Worm (Caenorhabditis elegans) whole organism, L1 larva: Measurements from ENCODE around the gene F27C8.2.
A peak's percentile ranks its signal among the peaks of the same experiment; 100 is the strongest.

ENCODE experiments used
- C16A3.4 ChIP-seq: fragments of 150-350 bp; optimal IDR thresholded peaks from 2 replicates; lab custom pipeline; 2014; ENCODE audit warnings: missing biosample characterization, missing genetic modification characterization
- aly-2 ChIP-seq: fragments of 150-350 bp; optimal IDR thresholded peaks from 2 replicates; lab custom pipeline; 2014; ENCODE audit warnings: missing biosample characterization, missing genetic modification characterization
- blmp-1 ChIP-seq: fragments of 150-350 bp; optimal IDR thresholded peaks from 2 replicates; lab custom pipeline; 2014; ENCODE audit warnings: missing biosample characterization, missing genetic modification characterization
- ceh-8 ChIP-seq: fragments of 200-800 bp; sonication (Bioruptor generic); optimal IDR thresholded peaks from 2 replicates; lab custom pipeline; 2018; ENCODE audit warnings: mild to moderate bottlenecking, missing genetic modification characterization, moderate library complexity, missing compliant biosample characterization
- ceh-82 ChIP-seq, 3 experiments: fragments of 150-350 bp in 1 of 3; sonication (generic microtip) in 2 of 3; optimal IDR thresholded peaks; 2 replicates each; lab custom pipeline; 2014 to 2017; ENCODE audit warnings: missing biosample characterization in 3 of 3, missing genetic modification characterization in 3 of 3
- dsc-1 ChIP-seq: sonication (generic microtip); optimal IDR thresholded peaks from 2 replicates; lab custom pipeline; 2016; ENCODE audit warnings: mild to moderate bottlenecking, missing genetic modification characterization, missing compliant biosample characterization
- efl-1 ChIP-seq, 4 experiments: fragments of 150-350 bp; optimal IDR thresholded peaks in 3 of 4; peaks in 1 of 4; 1 replicate in 1 of 4; 2 replicates in 3 of 4; lab custom pipeline; 2014; ENCODE audit warnings: missing biosample characterization in 2 of 4, missing genetic modification characterization in 2 of 4, missing genetic modification reagents in 2 of 4
- egl-27 ChIP-seq, 2 experiments: fragments of 150-350 bp in 1 of 2; sonication (generic microtip); optimal IDR thresholded peaks; 3 replicates each; lab custom pipeline; 2017 to 2018; ENCODE audit warnings: missing biosample characterization in 2 of 2, missing genetic modification characterization in 2 of 2, missing genetic modification reagents in 2 of 2
- elt-3 ChIP-seq, 6 experiments: fragments of 150-350 bp in 1 of 6; sonication (generic microtip); optimal IDR thresholded peaks; 2 replicates each; lab custom pipeline; 2017 to 2018; ENCODE audit warnings: missing biosample characterization in 6 of 6, missing genetic modification characterization in 6 of 6, inconsistent platforms in 1 of 6
- fkh-10 ChIP-seq: sonication (generic microtip); optimal IDR thresholded peaks from 2 replicates; lab custom pipeline; 2017; ENCODE audit warnings: missing biosample characterization, missing genetic modification reagents, missing genetic modification characterization
- fkh-4 ChIP-seq: sonication (generic microtip); optimal IDR thresholded peaks from 2 replicates; lab custom pipeline; 2016; ENCODE audit warnings: missing compliant biosample characterization, missing genetic modification characterization, borderline replicate concordance
- fkh-8 ChIP-seq: sonication (generic microtip); optimal IDR thresholded peaks from 2 replicates; lab custom pipeline; 2016; ENCODE audit warnings: mild to moderate bottlenecking, missing genetic modification characterization, missing compliant biosample characterization
- grh-1 ChIP-seq: fragments of 200-800 bp; sonication (Bioruptor generic); IDR thresholded peaks from 2 replicates; pipeline ENCODE4 v1.3.6; 2022; ENCODE audit warnings: missing genetic modification reagents, missing genetic modification characterization, missing compliant biosample characterization
- hlh-17 ChIP-seq: fragments of 200-800 bp; sonication (Bioruptor generic); optimal IDR thresholded peaks from 2 replicates; lab custom pipeline; 2018; ENCODE audit warnings: missing genetic modification characterization, mild to moderate bottlenecking, missing compliant biosample characterization, moderate library complexity, borderline replicate concordance
- hpl-2 ChIP-seq: fragments of 150-350 bp; optimal IDR thresholded peaks from 2 replicates; lab custom pipeline; 2014; ENCODE audit warnings: missing biosample characterization, missing genetic modification reagents, missing genetic modification characterization
- jun-1 ChIP-seq: fragments of 150-350 bp; optimal IDR thresholded peaks from 2 replicates; lab custom pipeline; 2014; ENCODE audit warnings: missing biosample characterization, missing genetic modification reagents, missing genetic modification characterization
- lin-14 ChIP-seq: fragments of 200-800 bp; sonication (Bioruptor generic); optimal IDR thresholded peaks from 2 replicates; lab custom pipeline; 2018; ENCODE audit warnings: mild to moderate bottlenecking, missing genetic modification characterization, moderate library complexity, missing compliant biosample characterization
- lin-35 ChIP-seq, 2 experiments: fragments of 150-350 bp; optimal IDR thresholded peaks; 2 replicates each; lab custom pipeline; 2014; ENCODE audit warnings: missing biosample characterization in 2 of 2, missing genetic modification characterization in 2 of 2, missing genetic modification reagents in 2 of 2
- lir-3 ChIP-seq: sonication (generic microtip); optimal IDR thresholded peaks from 2 replicates; lab custom pipeline; 2016; ENCODE audit warnings: mild to moderate bottlenecking, missing genetic modification characterization, moderate library complexity, missing compliant biosample characterization; ENCODE audit not compliant: poor library complexity
- lsy-2 ChIP-seq, 2 experiments: fragments of 150-350 bp; optimal IDR thresholded peaks; 2 replicates each; lab custom pipeline; 2014; ENCODE audit warnings: missing biosample characterization in 2 of 2, missing genetic modification characterization in 2 of 2
- mdl-1 ChIP-seq, 2 experiments: fragments of 150-350 bp; optimal IDR thresholded peaks; 2 replicates each; lab custom pipeline; 2014 to 2017; ENCODE audit warnings: missing biosample characterization in 2 of 2, missing genetic modification characterization in 2 of 2, inconsistent platforms in 1 of 2
- mep-1 ChIP-seq: fragments of 150-350 bp; optimal IDR thresholded peaks from 2 replicates; lab custom pipeline; 2014; ENCODE audit warnings: missing biosample characterization, missing genetic modification characterization
- nhr-20 ChIP-seq: sonication (generic microtip); optimal IDR thresholded peaks from 2 replicates; lab custom pipeline; 2016; ENCODE audit warnings: mild to moderate bottlenecking, missing genetic modification characterization, missing compliant biosample characterization
- nhr-28 ChIP-seq: fragments of 150-350 bp; optimal IDR thresholded peaks from 2 replicates; lab custom pipeline; 2014; ENCODE audit warnings: missing biosample characterization, missing genetic modification characterization
- nhr-47 ChIP-seq: sonication (generic microtip); optimal IDR thresholded peaks from 2 replicates; lab custom pipeline; 2016; ENCODE audit warnings: mild to moderate bottlenecking, missing genetic modification characterization, moderate library complexity, missing compliant biosample characterization
- nhr-71 ChIP-seq: sonication (generic microtip); optimal IDR thresholded peaks from 2 replicates; lab custom pipeline; 2016; ENCODE audit warnings: mild to moderate bottlenecking, missing genetic modification characterization, moderate library complexity, missing compliant biosample characterization
- nhr-84 ChIP-seq: sonication (generic microtip); optimal IDR thresholded peaks from 2 replicates; lab custom pipeline; 2017; ENCODE audit warnings: missing biosample characterization, missing genetic modification characterization
- nhr-85 ChIP-seq: sonication (generic microtip); peaks from one replicate; lab custom pipeline; 2016; ENCODE audit warnings: missing genetic modification characterization, inconsistent platforms, missing compliant biosample characterization
- pax-3 ChIP-seq: fragments of 200-800 bp; sonication (Bioruptor generic); optimal IDR thresholded peaks from 2 replicates; lab custom pipeline; 2018; ENCODE audit warnings: mild to moderate bottlenecking, missing genetic modification characterization, moderate library complexity, missing compliant biosample characterization
- pqm-1 ChIP-seq: sonication (generic microtip); optimal IDR thresholded peaks from 3 replicates; lab custom pipeline; 2017; ENCODE audit warnings: missing biosample characterization, missing genetic modification characterization
- rnt-1 ChIP-seq: sonication (generic microtip); optimal IDR thresholded peaks from 2 replicates; lab custom pipeline; 2016; ENCODE audit warnings: mild to moderate bottlenecking, missing genetic modification characterization, moderate library complexity, missing compliant biosample characterization
- skn-1 ChIP-seq: fragments of 150-350 bp; optimal IDR thresholded peaks from 2 replicates; lab custom pipeline; 2014; ENCODE audit warnings: missing biosample characterization, missing genetic modification characterization
- snu-23 ChIP-seq: sonication (generic microtip); optimal IDR thresholded peaks from 2 replicates; lab custom pipeline; 2016; ENCODE audit warnings: missing genetic modification characterization, missing compliant biosample characterization
- sox-4 ChIP-seq: sonication (generic microtip); optimal IDR thresholded peaks from 2 replicates; lab custom pipeline; 2016; ENCODE audit warnings: missing genetic modification characterization, missing compliant biosample characterization
- sptf-1 ChIP-seq: fragments of 150-350 bp; optimal IDR thresholded peaks from 2 replicates; lab custom pipeline; 2014; ENCODE audit warnings: missing biosample characterization, missing genetic modification characterization
- swsn-7 ChIP-seq: sonication (generic microtip); optimal IDR thresholded peaks from 2 replicates; lab custom pipeline; 2016; ENCODE audit warnings: missing genetic modification characterization, missing compliant biosample characterization
- tbx-2 ChIP-seq: sonication (generic microtip); optimal IDR thresholded peaks from 2 replicates; lab custom pipeline; 2016; ENCODE audit warnings: missing genetic modification characterization, missing compliant biosample characterization
- tlp-1 ChIP-seq: fragments of 150-350 bp; optimal IDR thresholded peaks from 2 replicates; lab custom pipeline; 2014; ENCODE audit warnings: missing biosample characterization, missing genetic modification characterization
- unc-98 ChIP-seq: fragments of 200-800 bp; sonication (Bioruptor generic); IDR thresholded peaks from 2 replicates; pipeline ENCODE4 v1.3.6; 2022; ENCODE audit warnings: missing genetic modification characterization, missing compliant biosample characterization

Gene F27C8.2

ce11 chrIV:9632966-9633494 lies 36.9 kb downstream of the F27C8.2 start:
- peak in 1 of 2 experiments; percentile 17 for TF ChIP-seq mdl-1 (tag; optimal IDR thresholded peaks at IDR 0.05; lab: Kevin White, UChicago)
- no peak for TF ChIP-seq C16A3.4 (tag; lab: Kevin White, UChicago)
- no peak for TF ChIP-seq sox-4
- TF ChIP-seq egl-27 (tag; optimal IDR thresholded peaks at IDR 0.05; lab: Kevin White, UChicago): no peak
- TF ChIP-seq aly-2 (tag; lab: Kevin White, UChicago): no peak
- TF ChIP-seq mep-1 (tag; lab: Kevin White, UChicago): no peak
- peak; percentile 86 for TF ChIP-seq nhr-85 (tag; lab: Kevin White, UChicago)
- TF ChIP-seq elt-3 (tag; optimal IDR thresholded peaks at IDR 0.05; lab: Kevin White, UChicago): peak in 4 of 6 experiments; percentile 53 to 63 (median 56)
- no peak for TF ChIP-seq skn-1 (tag; lab: Kevin White, UChicago)
- TF ChIP-seq nhr-71 (tag; lab: Kevin White, UChicago): peak; percentile 45
- peak; percentile 43 for TF ChIP-seq lin-14
- peak in 1 of 2 experiments; percentile 9 for TF ChIP-seq lin-35 (GFP tag; optimal IDR thresholded peaks at IDR 0.05; lab: Kevin White, UChicago)
- TF ChIP-seq blmp-1: peak; percentile 46

ce11 chrIV:9633889-9634288 lies 37.7 kb downstream of the F27C8.2 start:
- TF ChIP-seq nhr-85 (tag; lab: Kevin White, UChicago): peak; percentile 73
- no peak for TF ChIP-seq lin-35 (GFP tag; optimal IDR thresholded peaks at IDR 0.05; lab: Kevin White, UChicago)
- peak; percentile 62 for TF ChIP-seq blmp-1

ce11 chrIV:9634848-9635247 lies 38.7 kb downstream of the F27C8.2 start, which contains the start of gene mca-1:
mca-1 (minus strand) TSS chrIV:9634948.
- no peak for TF ChIP-seq pax-3 (tag; lab: Kevin White, UChicago)

- TF ChIP-seq elt-3 (tag; optimal IDR thresholded peaks at IDR 0.05; lab: Kevin White, UChicago) (no peak), dsc-1 (tag; lab: Kevin White, UChicago) (peak; percentile 17), fkh-8 (tag; lab: Kevin White, UChicago) (peak; percentile 67), nhr-47 (tag; lab: Kevin White, UChicago) (peak; percentile 6)
These were observed 45.8 kb downstream of the F27C8.2 start, which contains the start of gene del-2 for ce11 chrIV:9641925-9642324. del-2 (minus strand) TSS chrIV:9642025.

- no peak for TF ChIP-seq pqm-1 (tag; lab: Kevin White, UChicago)
- TF ChIP-seq sptf-1 (tag; lab: Kevin White, UChicago): no peak
- no peak for TF ChIP-seq fkh-10 (GFP tag; lab: Kevin White, UChicago)
- no peak for TF ChIP-seq nhr-28
- TF ChIP-seq nhr-84 (tag; lab: Kevin White, UChicago): no peak
- no peak for TF ChIP-seq fkh-4 (tag; lab: Kevin White, UChicago)
- no peak for TF ChIP-seq hlh-17 (GFP tag; lab: Kevin White, UChicago)
- TF ChIP-seq nhr-85 (tag; lab: Kevin White, UChicago): no peak
- no peak for TF ChIP-seq lin-35 (GFP tag; optimal IDR thresholded peaks at IDR 0.05; lab: Kevin White, UChicago)
- no peak for TF ChIP-seq hpl-2 (GFP tag; lab: Kevin White, UChicago)
- TF ChIP-seq egl-27 (tag; optimal IDR thresholded peaks at IDR 0.05; lab: Kevin White, UChicago): no peak
- TF ChIP-seq nhr-71 (tag; lab: Kevin White, UChicago): no peak
- no peak for TF ChIP-seq unc-98 (GFP tag; lab: Robert Waterston, UW)
- no peak for TF ChIP-seq C16A3.4 (tag; lab: Kevin White, UChicago)
These were observed 47.0 kb downstream of the F27C8.2 start, which contains the start of gene degl-2 for ce11 chrIV:9643188-9643587. degl-2 (plus strand) TSS chrIV:9643488.

ce11 chrIV:9647789-9648361 lies 51.7 kb downstream of the F27C8.2 start, which contains the start of gene amph-1:
amph-1 (minus strand) TSS chrIV:9647873.
- TF ChIP-seq jun-1 (tag; lab: Kevin White, UChicago) (peak; percentile 2), nhr-20 (tag; lab: Kevin White, UChicago) (peak; percentile 35), grh-1 (no peak), ceh-8 (GFP tag; lab: Kevin White, UChicago) (no peak), lir-3 (tag; lab: Kevin White, UChicago) (peak; percentile 2), blmp-1 (peak; percentile 75), fkh-8 (tag; lab: Kevin White, UChicago) (no peak), swsn-7 (tag; lab: Kevin White, UChicago) (peak; percentile 19), mep-1 (tag; lab: Kevin White, UChicago) (peak; percentile 65), rnt-1 (peak; percentile 45), ceh-82 (tag; optimal IDR thresholded peaks at IDR 0.05; lab: Kevin White, UChicago) (peak in 1 of 3 experiments; percentile 1), tbx-2 (tag; lab: Kevin White, UChicago) (peak; percentile 15), snu-23 (GFP tag; lab: Kevin White, UChicago) (peak; percentile 58), efl-1 (optimal IDR thresholded peaks at IDR 0.05; lab: Kevin White, UChicago) (peak; percentile 47 to 62), efl-1 (GFP tag; optimal IDR thresholded peaks at IDR 0.05 in 1 of 2; lab: Kevin White, UChicago) (no peak), lsy-2 (tag; optimal IDR thresholded peaks at IDR 0.05; lab: Kevin White, UChicago) (peak; percentile 20 to 60), nhr-85 (tag; lab: Kevin White, UChicago) (peak; percentile 57), pax-3 (tag; lab: Kevin White, UChicago) (no peak), tlp-1 (tag; lab: Kevin White, UChicago) (no peak)
